Fruit fly (Drosophila melanogaster) whole organism: ENCODE data around the gene CG42322.

Source experiments
- CG8478 ChIP-seq: fragments of >200 bp; optimal IDR thresholded peaks from 2 replicates; lab custom pipeline; 2018; ENCODE audit warnings: inconsistent platforms
- Dll ChIP-seq: fragments of >200 bp; optimal IDR thresholded peaks from 2 replicates; lab custom pipeline; 2017
- usp ChIP-seq: fragments of >200 bp; optimal IDR thresholded peaks from 2 replicates; lab custom pipeline; 2017; ENCODE audit warnings: missing biosample characterization, missing genetic modification characterization, mixed read lengths

- TF ChIP-seq Dll (lab: Kevin White, UChicago) (no peak), CG8478 (lab: Kevin White, UChicago) (no peak), usp (GFP tag; lab: Kevin White, UChicago) (no peak)
These were observed 16.4 kb upstream of the CG42322 start for dm6 chr3R:20723491-20723890.
